Fruit fly (Drosophila melanogaster): ENCODE measurements around the gene Sec23.

DNA sequence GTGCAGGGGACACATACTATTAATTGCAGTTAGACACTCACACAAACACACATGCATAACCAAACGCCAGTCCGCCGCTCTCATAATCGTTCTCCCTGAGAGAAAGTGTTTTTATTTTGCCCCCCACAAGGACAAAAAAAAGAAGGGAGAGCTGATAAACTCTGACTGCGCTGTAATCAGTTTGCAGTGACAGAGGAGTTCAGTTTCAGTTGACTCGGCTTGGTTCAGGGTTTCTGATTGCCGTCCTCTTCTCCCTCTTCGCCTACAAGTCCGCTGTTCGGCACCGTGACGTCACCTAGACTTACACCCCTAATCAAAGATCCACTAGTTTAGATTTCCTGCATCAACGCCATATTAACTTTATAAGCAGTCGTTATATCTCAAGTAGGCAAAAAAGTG is 22.4 kb downstream of the Sec23 start:
- no peak for TF ChIP-seq psq (optimal IDR thresholded peaks at IDR 0.05)
- TF ChIP-seq Sin3A (optimal IDR thresholded peaks at IDR 0.05), result no peak
- no peak for TF ChIP-seq h (optimal IDR thresholded peaks at IDR 0.05)
